ENCODE assay signal across 6 worm cellular contexts in the genomic region with DNA sequence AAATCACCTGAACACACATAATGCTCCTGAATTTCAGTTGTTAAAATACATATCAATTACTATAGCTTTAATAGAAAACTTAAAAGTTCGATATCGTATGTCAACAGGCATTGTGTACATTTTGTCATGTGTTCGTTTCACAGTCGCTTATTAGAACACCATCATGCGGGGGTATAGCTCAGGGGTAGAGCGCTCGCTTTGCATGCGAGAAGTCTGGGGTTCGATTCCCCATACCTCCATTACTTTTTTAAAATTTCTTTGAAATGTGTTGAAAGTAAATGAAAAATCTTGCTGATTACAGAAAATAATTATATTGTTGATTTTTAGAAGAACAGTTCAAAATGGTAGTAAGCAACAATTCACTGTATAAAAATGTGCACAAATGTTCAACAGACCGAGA.
TF ChIP-seq lines count a peak whose summit lies in the region.

No protein-coding gene starts in this region.

TF ChIP-seq in whole organism, L3 larva, 47 proteins besides CTCF, POLR2A, EP300 and RAD21 (continued from another document):
- TF ChIP-seq elt-2 (tag; optimal IDR thresholded peaks at IDR 0.05; lab: Kevin White, UChicago) (peak; percentile 24), hmg-11 (tag; optimal IDR thresholded peaks at IDR 0.05; lab: Kevin White, UChicago) (peak; percentile 0), nhr-23 (tag; optimal IDR thresholded peaks at IDR 0.05; lab: Kevin White, UChicago) (peak; percentile 12), elt-1 (tag; optimal IDR thresholded peaks at IDR 0.05; lab: Kevin White, UChicago) (no peak), nhr-77 (tag; optimal IDR thresholded peaks at IDR 0.05; lab: Kevin White, UChicago) (no peak), ztf-4 (tag; optimal IDR thresholded peaks at IDR 0.05; lab: Kevin White, UChicago) (no peak), egl-27 (tag; optimal IDR thresholded peaks at IDR 0.05; lab: Kevin White, UChicago) (no peak), tbx-2 (tag; optimal IDR thresholded peaks at IDR 0.05; lab: Kevin White, UChicago) (peak; percentile 31), snpc-4 (tag; optimal IDR thresholded peaks at IDR 0.05; lab: Kevin White, UChicago) (no peak), zag-1 (tag; optimal IDR thresholded peaks at IDR 0.05; lab: Kevin White, UChicago) (no peak), nhr-25 (tag; optimal IDR thresholded peaks at IDR 0.05; lab: Kevin White, UChicago) (peak; percentile 49)
TF ChIP-seq in whole organism, L3 larva: peak in this region for 6.

TF ChIP-seq in whole organism, L4 larva, 104 proteins besides CTCF, POLR2A, EP300 and RAD21 (continued from another document and continues in another):
- TF ChIP-seq lim-7 (GFP tag; IDR thresholded peaks at IDR 0.05; lab: Robert Waterston, UW) (peak; percentile 97), sdz-12 (GFP tag; optimal IDR thresholded peaks at IDR 0.05; lab: Kevin White, UChicago) (no peak), nhr-41 (GFP tag; IDR thresholded peaks at IDR 0.05; lab: Robert Waterston, UW) (peak; percentile 86), nhr-6 (tag; optimal IDR thresholded peaks at IDR 0.05; lab: Kevin White, UChicago) (no peak), ctbp-1 (GFP tag; IDR thresholded peaks at IDR 0.05; lab: Robert Waterston, UW) (peak; percentile 78), hif-1 (tag; optimal IDR thresholded peaks at IDR 0.05; lab: Kevin White, UChicago) (no peak), lin-29 (GFP tag; IDR thresholded peaks at IDR 0.05; lab: Robert Waterston, UW) (0 out of 2 replicates have a peak, but pooled peaks have one; percentile 15), lin-39 (tag; optimal IDR thresholded peaks at IDR 0.05; lab: Kevin White, UChicago) (no peak), zag-1 (tag; optimal IDR thresholded peaks at IDR 0.05; lab: Kevin White, UChicago) (no peak), Y75B8A.6 (GFP tag; IDR thresholded peaks at IDR 0.05; lab: Robert Waterston, UW) (0 out of 2 replicates have a peak, but pooled peaks have one; percentile 45), mxl-2 (GFP tag; conservative IDR thresholded peaks at IDR 0.05; lab: Robert Waterston, UW) (no peak), ztf-11 (tag; optimal IDR thresholded peaks at IDR 0.05; lab: Kevin White, UChicago) (no peak), arid-1 (GFP tag; conservative IDR thresholded peaks at IDR 0.05; lab: Robert Waterston, UW) (peak; percentile 77), ZK337.2 (GFP tag; IDR thresholded peaks at IDR 0.05; lab: Robert Waterston, UW) (peak; percentile 75; the same call in 1 of the 2 replicates), hlh-30 (tag; optimal IDR thresholded peaks at IDR 0.05; lab: Kevin White, UChicago; ENCODE audit: insufficient read depth) (peak; percentile 49), unc-39 (tag; optimal IDR thresholded peaks at IDR 0.05; lab: Kevin White, UChicago) (no peak), ama-1 (optimal IDR thresholded peaks at IDR 0.05; lab: Kevin White, UChicago) (no peak), F49E8.2 (tag; optimal IDR thresholded peaks at IDR 0.05; lab: Kevin White, UChicago; ENCODE audit: borderline replicate concordance) (peak; percentile 21), madf-9 (GFP tag; conservative IDR thresholded peaks at IDR 0.05; lab: Robert Waterston, UW) (peak; percentile 57; the same call in 1 of the 2 replicates), Y105C5A.15 (GFP tag; IDR thresholded peaks at IDR 0.05; lab: Robert Waterston, UW) (peak; percentile 77; the same call in 1 of the 2 replicates), mdt-29 (GFP tag; IDR thresholded peaks at IDR 0.05; lab: Robert Waterston, UW) (peak; percentile 40; the same call in 1 of the 2 replicates), vab-7 (GFP tag; IDR thresholded peaks at IDR 0.05; lab: Robert Waterston, UW) (peak; percentile 86)

TF ChIP-seq in whole organism, early embryonic, 17 proteins besides CTCF, POLR2A, EP300 and RAD21 (continued from another document):
- peak; percentile 75 for TF ChIP-seq scrt-1 (GFP tag; IDR thresholded peaks at IDR 0.05; lab: Robert Waterston, UW)
- TF ChIP-seq ceh-13 (GFP tag; optimal IDR thresholded peaks at IDR 0.05; lab: Kevin White, UChicago) = peak; percentile 63
- TF ChIP-seq tbx-11 (GFP tag; IDR thresholded peaks at IDR 0.05; lab: Robert Waterston, UW) = peak; percentile 63; the same call in 1 of the 2 replicates
- peak; percentile 21 for TF ChIP-seq hmbx-1 (tag; optimal IDR thresholded peaks at IDR 0.05; lab: Kevin White, UChicago)
- TF ChIP-seq F13C5.2 (tag; optimal IDR thresholded peaks at IDR 0.05; lab: Kevin White, UChicago) = no peak
- no peak for TF ChIP-seq tra-4 (tag; optimal IDR thresholded peaks at IDR 0.05; lab: Kevin White, UChicago)

TF ChIP-seq in whole organism, late embryonic, 69 proteins besides CTCF, POLR2A, EP300 and RAD21 (continued from another document):
- TF ChIP-seq nhr-232 (tag; optimal IDR thresholded peaks at IDR 0.05; lab: Kevin White, UChicago) = peak; percentile 30
- TF ChIP-seq tbx-7 (tag; optimal IDR thresholded peaks at IDR 0.05; lab: Kevin White, UChicago) = no peak
- TF ChIP-seq hlh-30 (tag; optimal IDR thresholded peaks at IDR 0.05; lab: Kevin White, UChicago; ENCODE audit: insufficient read depth) = peak; percentile 14
- no peak for TF ChIP-seq sox-4 (tag; optimal IDR thresholded peaks at IDR 0.05; lab: Kevin White, UChicago)
- TF ChIP-seq C38D4.7 (GFP tag; optimal IDR thresholded peaks at IDR 0.05; lab: Kevin White, UChicago) = peak; percentile 28
- TF ChIP-seq K09A11.1 (tag; optimal IDR thresholded peaks at IDR 0.05; lab: Kevin White, UChicago; ENCODE audit: insufficient read depth) = peak; percentile 43
- TF ChIP-seq che-1 (tag; optimal IDR thresholded peaks at IDR 0.05; lab: Kevin White, UChicago) = peak; percentile 36
- TF ChIP-seq ceh-19 (GFP tag; optimal IDR thresholded peaks at IDR 0.05; lab: Kevin White, UChicago) = no peak
- peak; percentile 18 for TF ChIP-seq lin-11 (tag; optimal IDR thresholded peaks at IDR 0.05; lab: Kevin White, UChicago)
- TF ChIP-seq ztf-16 (tag; optimal IDR thresholded peaks at IDR 0.05; lab: Kevin White, UChicago) = no peak
- TF ChIP-seq odd-2 (tag; optimal IDR thresholded peaks at IDR 0.05; lab: Kevin White, UChicago) = peak; percentile 23
- TF ChIP-seq ceh-30 (tag; optimal IDR thresholded peaks at IDR 0.05; lab: Kevin White, UChicago) = no peak
- no peak for TF ChIP-seq pax-1 (tag; optimal IDR thresholded peaks at IDR 0.05; lab: Kevin White, UChicago)
- TF ChIP-seq ceh-9 (tag; optimal IDR thresholded peaks at IDR 0.05; lab: Kevin White, UChicago) = no peak

TF ChIP-seq in whole organism, mixed stage, embryonic, 35 proteins besides CTCF, POLR2A, EP300 and RAD21 (continued from another document):
- TF ChIP-seq ces-1 (GFP tag; optimal IDR thresholded peaks at IDR 0.05; lab: Kevin White, UChicago) (no peak), sptf-1 (tag; optimal IDR thresholded peaks at IDR 0.05; lab: Kevin White, UChicago) (peak; percentile 63), drap-1 (GFP tag; optimal IDR thresholded peaks at IDR 0.05; lab: Kevin White, UChicago) (peak; percentile 48), lin-32 (GFP tag; optimal IDR thresholded peaks at IDR 0.05; lab: Kevin White, UChicago) (no peak), nhr-2 (tag; optimal IDR thresholded peaks at IDR 0.05; lab: Kevin White, UChicago) (no peak), M03D4.4 (tag; optimal IDR thresholded peaks at IDR 0.05; lab: Kevin White, UChicago) (peak; percentile 65), unc-62 (GFP tag; optimal IDR thresholded peaks at IDR 0.05; lab: Kevin White, UChicago) (no peak), flh-1 (GFP tag; optimal IDR thresholded peaks at IDR 0.05; lab: Kevin White, UChicago) (peak; percentile 10), unc-39 (tag; optimal IDR thresholded peaks at IDR 0.05; lab: Kevin White, UChicago) (no peak), mep-1 (tag; optimal IDR thresholded peaks at IDR 0.05; lab: Kevin White, UChicago) (no peak), sem-2 (GFP tag; optimal IDR thresholded peaks at IDR 0.05; lab: Kevin White, UChicago) (peak; percentile 48), nhr-76 (tag; optimal IDR thresholded peaks at IDR 0.05; lab: Kevin White, UChicago) (no peak), nhr-237 (tag; optimal IDR thresholded peaks at IDR 0.05; lab: Kevin White, UChicago) (no peak), bed-3 (GFP tag; optimal IDR thresholded peaks at IDR 0.05; lab: Kevin White, UChicago) (peak; percentile 38), tbx-8 (GFP tag; optimal IDR thresholded peaks at IDR 0.05; lab: Kevin White, UChicago) (no peak), lsy-2 (tag; optimal IDR thresholded peaks at IDR 0.05; lab: Kevin White, UChicago) (no peak), pha-4 (tag; optimal IDR thresholded peaks at IDR 0.05; lab: Kevin White, UChicago) (no peak), cnd-1 (tag; optimal IDR thresholded peaks at IDR 0.05; lab: Kevin White, UChicago) (peak; percentile 52), ceh-83 (GFP tag; optimal IDR thresholded peaks at IDR 0.05; lab: Kevin White, UChicago) (peak; percentile 70), mab-5 (tag; optimal IDR thresholded peaks at IDR 0.05; lab: Kevin White, UChicago) (no peak), ztf-11 (tag; optimal IDR thresholded peaks at IDR 0.05; lab: Kevin White, UChicago) (no peak)

TF ChIP-seq in whole organism, young adult, 124 proteins besides CTCF, POLR2A, EP300 and RAD21 (continued from another document and continues in another):
- TF ChIP-seq pha-4 (tag; optimal IDR thresholded peaks at IDR 0.05; lab: Kevin White, UChicago) (no peak), B0019.2 (GFP tag; conservative IDR thresholded peaks at IDR 0.05; lab: Robert Waterston, UW) (no peak), unc-62 (GFP tag; optimal IDR thresholded peaks at IDR 0.05; lab: Kevin White, UChicago) (no peak), T07F8.4 (tag; optimal IDR thresholded peaks at IDR 0.05; lab: Kevin White, UChicago) (peak; percentile 44), aptf-3 (GFP tag; IDR thresholded peaks at IDR 0.05; lab: Robert Waterston, UW) (0 out of 2 replicates have a peak, but pooled peaks have one; percentile 24), ztf-6 (GFP tag; IDR thresholded peaks at IDR 0.05; lab: Robert Waterston, UW) (no peak), egl-44 (GFP tag; IDR thresholded peaks at IDR 0.05; lab: Robert Waterston, UW) (peak; percentile 86; the same call in 1 of the 2 replicates), F10E7.11 (tag; optimal IDR thresholded peaks at IDR 0.05; lab: Kevin White, UChicago) (no peak), sdz-38 (tag; optimal IDR thresholded peaks at IDR 0.05; lab: Kevin White, UChicago) (no peak), K12H6.12 (tag; optimal IDR thresholded peaks at IDR 0.05; lab: Kevin White, UChicago) (no peak), snpc-1.1 (tag; optimal IDR thresholded peaks at IDR 0.05; lab: Kevin White, UChicago; ENCODE audit: insufficient read depth) (peak; percentile 71), C06A6.2 (GFP tag; conservative IDR thresholded peaks at IDR 0.05; lab: Robert Waterston, UW) (no peak), die-1 (tag; optimal IDR thresholded peaks at IDR 0.05; lab: Kevin White, UChicago) (peak; percentile 90), tlf-1 (GFP tag; optimal IDR thresholded peaks at IDR 0.05; lab: Kevin White, UChicago) (peak; percentile 40), C17E4.6 (GFP tag; IDR thresholded peaks at IDR 0.05; lab: Robert Waterston, UW) (no peak), madf-8 (GFP tag; conservative IDR thresholded peaks at IDR 0.05; lab: Robert Waterston, UW) (no peak), mel-28 (tag; optimal IDR thresholded peaks at IDR 0.05; lab: Kevin White, UChicago; ENCODE audit: borderline replicate concordance) (no peak), D2030.7 (GFP tag; IDR thresholded peaks at IDR 0.05; lab: Robert Waterston, UW) (peak; percentile 72), somi-1 (GFP tag; optimal IDR thresholded peaks at IDR 0.05; lab: Kevin White, UChicago) (peak; percentile 79), ZK185.1 (tag; optimal IDR thresholded peaks at IDR 0.05; lab: Kevin White, UChicago; ENCODE audit: poor library complexity, severe bottlenecking) (peak; percentile 83), let-607 (tag; optimal IDR thresholded peaks at IDR 0.05; lab: Kevin White, UChicago) (peak in 1 of 2 experiments; percentile 48), F57C9.4 (tag; optimal IDR thresholded peaks at IDR 0.05; lab: Kevin White, UChicago) (no peak), attf-3 (GFP tag; conservative IDR thresholded peaks at IDR 0.05; lab: Robert Waterston, UW) (no peak), Y56A3A.18 (GFP tag; IDR thresholded peaks at IDR 0.05; lab: Robert Waterston, UW) (peak; percentile 79), lag-1 (GFP tag; IDR thresholded peaks at IDR 0.05; lab: Robert Waterston, UW) (no peak), nfyb-1 (GFP tag; IDR thresholded peaks at IDR 0.05; lab: Robert Waterston, UW) (peak; percentile 79), nhr-179 (tag; optimal IDR thresholded peaks at IDR 0.05; lab: Kevin White, UChicago) (no peak), lir-1 (GFP tag; conservative IDR thresholded peaks at IDR 0.05; lab: Robert Waterston, UW) (no peak), atf-7 (tag; optimal IDR thresholded peaks at IDR 0.05; lab: Kevin White, UChicago) (peak; percentile 59), egl-18 (GFP tag; IDR thresholded peaks at IDR 0.05; lab: Robert Waterston, UW) (0 out of 2 replicates have a peak, but pooled peaks have one; percentile 42), snpc-1.3 (tag; optimal IDR thresholded peaks at IDR 0.05; lab: Kevin White, UChicago; ENCODE audit: insufficient read depth) (peak; percentile 94), dpl-1 (GFP tag; optimal IDR thresholded peaks at IDR 0.05; lab: Kevin White, UChicago) (no peak), chd-7 (tag; optimal IDR thresholded peaks at IDR 0.05; lab: Kevin White, UChicago) (peak; percentile 69), ets-4 (GFP tag; optimal IDR thresholded peaks at IDR 0.05; lab: Kevin White, UChicago) (no peak), B0336.3 (GFP tag; IDR thresholded peaks at IDR 0.05; lab: Robert Waterston, UW) (no peak; the same call in 1 of the 2 replicates), nhr-90 (tag; optimal IDR thresholded peaks at IDR 0.05; lab: Kevin White, UChicago) (peak; percentile 76), lin-35 (GFP tag; optimal IDR thresholded peaks at IDR 0.05; lab: Kevin White, UChicago) (peak in 1 of 3 experiments; percentile 46), ceh-40 (GFP tag; IDR thresholded peaks at IDR 0.05; lab: Robert Waterston, UW) (0 out of 2 replicates have a peak, but pooled peaks have one; percentile 81), akir-1 (GFP tag; optimal IDR thresholded peaks at IDR 0.05; lab: Kevin White, UChicago) (peak; percentile 2), bed-1 (GFP tag; IDR thresholded peaks at IDR 0.05; lab: Robert Waterston, UW) (no peak), him-1 (tag; optimal IDR thresholded peaks at IDR 0.05; lab: Kevin White, UChicago) (peak; percentile 97), lsl-1 (GFP tag; optimal IDR thresholded peaks at IDR 0.05; lab: Kevin White, UChicago) (peak; percentile 3), sea-2 (GFP tag; IDR thresholded peaks at IDR 0.05; lab: Robert Waterston, UW) (peak; percentile 41; the same call in 1 of the 2 replicates), unc-130 (GFP tag; optimal IDR thresholded peaks at IDR 0.05; lab: Kevin White, UChicago) (peak; percentile 39), madf-10 (tag; optimal IDR thresholded peaks at IDR 0.05; lab: Kevin White, UChicago) (peak; percentile 72), F55B11.4 (tag; optimal IDR thresholded peaks at IDR 0.05; lab: Kevin White, UChicago; ENCODE audit: borderline replicate concordance, insufficient read depth) (no peak), ccch-3 (GFP tag; optimal IDR thresholded peaks at IDR 0.05; lab: Kevin White, UChicago) (no peak), efl-1 (GFP tag; optimal IDR thresholded peaks at IDR 0.05; lab: Kevin White, UChicago) (no peak), cebp-2 (GFP tag; IDR thresholded peaks at IDR 0.05; lab: Robert Waterston, UW) (0 out of 2 replicates have a peak, but pooled peaks have one; percentile 88), madf-3 (GFP tag; IDR thresholded peaks at IDR 0.05; lab: Robert Waterston, UW) (0 out of 2 replicates have a peak, but pooled peaks have one; percentile 49), lsy-27 (tag; optimal IDR thresholded peaks at IDR 0.05; lab: Kevin White, UChicago; ENCODE audit: borderline replicate concordance, insufficient read depth) (peak; percentile 65), lin-54 (GFP tag; optimal IDR thresholded peaks at IDR 0.05; lab: Kevin White, UChicago) (peak; percentile 42), F37B4.10 (GFP tag; IDR thresholded peaks at IDR 0.05; lab: Robert Waterston, UW) (no peak), rcor-1 (GFP tag; IDR thresholded peaks at IDR 0.05; lab: Robert Waterston, UW) (peak; percentile 60; the same call in 1 of the 2 replicates), gei-17 (GFP tag; optimal IDR thresholded peaks at IDR 0.05; lab: Kevin White, UChicago) (no peak), F57A8.1 (GFP tag; optimal IDR thresholded peaks at IDR 0.05; lab: Kevin White, UChicago) (peak; percentile 71), xnd-1 (tag; optimal IDR thresholded peaks at IDR 0.05; lab: Kevin White, UChicago) (no peak)
